Worm (Caenorhabditis elegans): ENCODE results near the gene smrc-1.

- TF ChIP-seq hlh-30 (tag; optimal IDR thresholded peaks at IDR 0.05; ENCODE audit: insufficient read depth): no peak
- TF ChIP-seq ceh-48 (tag; optimal IDR thresholded peaks at IDR 0.05): no peak
- no peak for TF ChIP-seq K02D7.2 (tag; optimal IDR thresholded peaks at IDR 0.05)
- TF ChIP-seq fax-1 (tag; optimal IDR thresholded peaks at IDR 0.05): no peak
- no peak for TF ChIP-seq tbx-2 (tag; optimal IDR thresholded peaks at IDR 0.05)
- no peak for TF ChIP-seq nhr-11 (tag; optimal IDR thresholded peaks at IDR 0.05)
Measured at ce11 chrIII:6421973-6422511, 31.3 kb downstream of the smrc-1 start.

Measured in whole organism, late embryonic.